Fruit fly (Drosophila melanogaster): ENCODE data around the gene geko.

DNA sequence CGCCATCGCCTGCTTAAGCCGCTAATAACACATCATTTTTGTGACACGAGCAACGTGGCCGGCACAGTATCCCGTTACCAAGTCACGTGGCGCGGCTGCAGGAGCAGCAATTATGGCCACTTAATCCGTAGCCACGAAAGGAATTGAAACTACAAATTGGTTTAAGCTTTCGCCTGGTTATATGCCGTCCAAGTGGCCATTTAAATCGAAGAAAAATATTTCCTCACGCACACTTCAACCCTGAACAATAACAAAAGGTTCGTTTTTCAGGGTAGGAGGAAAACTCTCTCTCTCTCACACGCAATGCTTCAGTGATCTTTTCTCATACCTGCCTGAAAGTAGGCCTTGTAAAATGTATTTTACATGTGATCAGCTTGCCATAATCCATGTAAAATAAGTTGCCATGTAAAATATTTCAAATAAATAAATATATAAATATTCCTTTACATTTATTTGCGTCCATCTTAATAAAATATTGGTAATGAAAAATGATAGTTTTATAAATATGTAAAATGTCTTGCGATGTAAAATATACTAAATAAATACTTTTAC lies 27.9 kb downstream of the geko start:
- TF ChIP-seq tj (GFP tag; optimal IDR thresholded peaks at IDR 0.05) = no peak
- TF ChIP-seq ovo (GFP tag; optimal IDR thresholded peaks at IDR 0.05) = no peak
- TF ChIP-seq CG7101 (tag; optimal IDR thresholded peaks at IDR 0.05) = no peak
- TF ChIP-seq CG1620 (GFP tag; optimal IDR thresholded peaks at IDR 0.05) = no peak
- no peak for TF ChIP-seq cnc (optimal IDR thresholded peaks at IDR 0.05)
- TF ChIP-seq toe (GFP tag; optimal IDR thresholded peaks at IDR 0.05) = no peak
- peak; percentile 9 for TF ChIP-seq CG14711 (tag; optimal IDR thresholded peaks at IDR 0.05)
- TF ChIP-seq kay (GFP tag; ENCODE audit: borderline replicate concordance) = no peak
- TF ChIP-seq Clk (GFP tag; optimal IDR thresholded peaks at IDR 0.05) = no peak
- TF ChIP-seq pad (GFP tag; optimal IDR thresholded peaks at IDR 0.05) = no peak
- TF ChIP-seq bab1 (GFP tag; optimal IDR thresholded peaks at IDR 0.05) = no peak
- TF ChIP-seq CG12768 (GFP tag; optimal IDR thresholded peaks at IDR 0.05) = no peak

Measured in whole organism, adult.